Worm (Caenorhabditis elegans): ENCODE measurements around the gene C07G1.15.

C07G1.15 gene

ce11 chrIV:8136005-8136512 is 33.7 kb upstream of the C07G1.15 start, which contains the start of the genes isp-1 and islo-1 (continued):
- TF ChIP-seq nhr-237 (tag; optimal IDR thresholded peaks at IDR 0.05) (no peak), Y75B8A.6 (GFP tag; IDR thresholded peaks at IDR 0.05) (no peak), rbr-2 (tag; optimal IDR thresholded peaks at IDR 0.05) (peak; percentile 29), dmd-8 (GFP tag; IDR thresholded peaks at IDR 0.05) (no peak), mep-1 (tag; optimal IDR thresholded peaks at IDR 0.05) (peak; percentile 69), ctbp-1 (GFP tag; IDR thresholded peaks at IDR 0.05) (no peak), daf-16 (GFP tag; optimal IDR thresholded peaks at IDR 0.05) (no peak), daf-16 (tag; optimal IDR thresholded peaks at IDR 0.05) (peak; percentile 55), ztf-7 (tag; optimal IDR thresholded peaks at IDR 0.05) (no peak), pha-4 (GFP tag; IDR thresholded peaks at IDR 0.05) (no peak), pha-4 (tag; optimal IDR thresholded peaks at IDR 0.05) (peak; percentile 35), lin-29 (GFP tag; IDR thresholded peaks at IDR 0.05) (no peak)

ce11 chrIV:8136548-8136947 is 33.2 kb upstream of the C07G1.15 start:
- no peak for TF ChIP-seq ztf-7 (tag; optimal IDR thresholded peaks at IDR 0.05)

ce11 chrIV:8138984-8139383 is 30.8 kb upstream of the C07G1.15 start, which contains the start of gene pmk-3:
Gene pmk-3 (plus strand): TSS chrIV:8139219.
- TF ChIP-seq unc-130 (GFP tag; optimal IDR thresholded peaks at IDR 0.05) (no peak), hmg-1.1 (GFP tag; IDR thresholded peaks at IDR 0.05) (no peak), fos-1 (tag; optimal IDR thresholded peaks at IDR 0.05) (no peak), spr-1 (tag; optimal IDR thresholded peaks at IDR 0.05) (no peak), fkh-10 (GFP tag; optimal IDR thresholded peaks at IDR 0.05) (no peak), hlh-11 (tag; optimal IDR thresholded peaks at IDR 0.05) (peak; percentile 18), mep-1 (tag; optimal IDR thresholded peaks at IDR 0.05) (peak; percentile 19), ceh-82 (tag; optimal IDR thresholded peaks at IDR 0.05) (no peak), set-16 (GFP tag; IDR thresholded peaks at IDR 0.05) (no peak), F49E8.2 (tag; optimal IDR thresholded peaks at IDR 0.05; ENCODE audit: borderline replicate concordance) (no peak), mdl-1 (tag; optimal IDR thresholded peaks at IDR 0.05) (no peak), lin-38 (GFP tag; IDR thresholded peaks at IDR 0.05) (no peak), ceh-20 (GFP tag; IDR thresholded peaks at IDR 0.05) (no peak), dve-1 (tag; optimal IDR thresholded peaks at IDR 0.05; ENCODE audit: insufficient read depth) (peak; percentile 55), mes-2 (tag; optimal IDR thresholded peaks at IDR 0.05; ENCODE audit: poor library complexity, severe bottlenecking) (peak; percentile 15), sdz-12 (GFP tag; optimal IDR thresholded peaks at IDR 0.05) (no peak), nhr-10 (tag; optimal IDR thresholded peaks at IDR 0.05) (no peak), lin-15B (tag; optimal IDR thresholded peaks at IDR 0.05) (no peak), ceh-28 (tag; optimal IDR thresholded peaks at IDR 0.05) (no peak), R02D3.7 (tag; optimal IDR thresholded peaks at IDR 0.05) (no peak), ztf-11 (tag; optimal IDR thresholded peaks at IDR 0.05) (no peak), F10B5.3 (tag; optimal IDR thresholded peaks at IDR 0.05) (no peak), egl-43 (GFP tag; IDR thresholded peaks at IDR 0.05) (no peak), cey-2 (tag; optimal IDR thresholded peaks at IDR 0.05; ENCODE audit: borderline replicate concordance, insufficient read depth) (no peak), lim-7 (GFP tag; IDR thresholded peaks at IDR 0.05) (no peak), Y48G9A.11 (GFP tag; IDR thresholded peaks at IDR 0.05) (no peak), nhr-11 (tag; optimal IDR thresholded peaks at IDR 0.05) (no peak), ctbp-1 (GFP tag; IDR thresholded peaks at IDR 0.05) (no peak), pqm-1 (tag; optimal IDR thresholded peaks at IDR 0.05) (peak; percentile 36), nhr-25 (tag; optimal IDR thresholded peaks at IDR 0.05; ENCODE audit: borderline replicate concordance, insufficient read depth) (no peak), arid-1 (GFP tag; conservative IDR thresholded peaks at IDR 0.05) (no peak), lir-3 (tag; optimal IDR thresholded peaks at IDR 0.05) (no peak), lin-13 (GFP tag; optimal IDR thresholded peaks at IDR 0.05) (no peak), skn-1 (tag; optimal IDR thresholded peaks at IDR 0.05) (no peak), dmd-8 (GFP tag; IDR thresholded peaks at IDR 0.05) (no peak), ZK337.2 (GFP tag; IDR thresholded peaks at IDR 0.05) (no peak), nhr-28 (tag; optimal IDR thresholded peaks at IDR 0.05) (peak; percentile 61), Y105C5A.15 (GFP tag; IDR thresholded peaks at IDR 0.05) (no peak), daf-12 (tag; optimal IDR thresholded peaks at IDR 0.05) (no peak)

Measured in whole organism, L4 larva.